Fruit fly (Drosophila melanogaster) whole organism, prepupa: ENCODE data around the gene ninaE.

ENCODE experiments used
- CG11902 ChIP-seq: fragments of 200-800 bp; sonication (Bioruptor generic); optimal IDR thresholded peaks from 3 replicates; lab custom pipeline; 2016; ENCODE audit warnings: missing biosample characterization, missing genetic modification characterization
- CG7368 ChIP-seq: fragments of 200-800 bp; sonication (Bioruptor generic); optimal IDR thresholded peaks from 3 replicates; lab custom pipeline; 2016; ENCODE audit warnings: missing biosample characterization, missing genetic modification characterization
- CG9139 ChIP-seq: fragments of 200-800 bp; sonication (Bioruptor generic); optimal IDR thresholded peaks from 3 replicates; lab custom pipeline; 2017; ENCODE audit warnings: missing biosample characterization, mild to moderate bottlenecking, missing genetic modification characterization
- Gug ChIP-seq: fragments of 200-800 bp; sonication (Bioruptor generic); IDR thresholded peaks from 2 replicates; pipeline ENCODE4 v1.3.6; 2022; ENCODE audit warnings: missing biosample characterization, missing genetic modification characterization
- Hr39 ChIP-seq: fragments of 200-800 bp; sonication (Bioruptor generic); optimal IDR thresholded peaks from 2 replicates; lab custom pipeline; 2016; ENCODE audit warnings: missing biosample characterization, missing genetic modification characterization
- Sox102F ChIP-seq: fragments of 200-800 bp; sonication (Bioruptor generic); optimal IDR thresholded peaks from 2 replicates; lab custom pipeline; 2016; ENCODE audit warnings: missing biosample characterization, mild to moderate bottlenecking, missing genetic modification characterization
- cyc ChIP-seq: fragments of 200-800 bp; sonication (Bioruptor generic); optimal IDR thresholded peaks from 3 replicates; lab custom pipeline; 2016; ENCODE audit warnings: missing biosample characterization, missing genetic modification characterization
- dac ChIP-seq: fragments of 200-800 bp; sonication (Bioruptor generic); optimal IDR thresholded peaks from 2 replicates; lab custom pipeline; 2017; ENCODE audit warnings: missing biosample characterization, mild to moderate bottlenecking, missing genetic modification characterization
- salr ChIP-seq, 2 experiments: fragments of 200-800 bp; sonication (Bioruptor generic); optimal IDR thresholded peaks; 3 replicates each; lab custom pipeline; 2016 to 2018; ENCODE audit warnings: missing biosample characterization in 2 of 2, missing genetic modification characterization in 2 of 2, mild to moderate bottlenecking in 1 of 2
- svp ChIP-seq: fragments of 200-800 bp; sonication (Bioruptor generic); peaks from one replicate; lab custom pipeline; 2016; ENCODE audit warnings: missing biosample characterization, missing genetic modification characterization
- topi ChIP-seq: fragments of 200-800 bp; sonication (Bioruptor generic); optimal IDR thresholded peaks from 3 replicates; lab custom pipeline; 2016; ENCODE audit warnings: missing biosample characterization, missing genetic modification characterization

- TF ChIP-seq svp (GFP tag; lab: Kevin White, UChicago) (no peak), Gug (GFP tag; lab: Robert Waterston, UW) (no peak), CG7368 (GFP tag; lab: Kevin White, UChicago) (no peak), CG11902 (GFP tag; lab: Kevin White, UChicago) (no peak), Sox102F (GFP tag; lab: Kevin White, UChicago) (no peak), cyc (no peak), Hr39 (GFP tag; lab: Kevin White, UChicago) (no peak), topi (GFP tag; lab: Kevin White, UChicago) (no peak), salr (GFP tag; optimal IDR thresholded peaks at IDR 0.05; lab: Kevin White, UChicago) (no peak), CG9139 (GFP tag; lab: Kevin White, UChicago) (no peak), dac (GFP tag; lab: Kevin White, UChicago) (no peak)
These were observed 44.1 kb downstream of the ninaE start for dm6 chr3R:19843888-19844287.
